Worm (Caenorhabditis elegans) whole organism, L1 larva: ENCODE measurements around the gene F58F9.8.

Source experiments
- Y116A8C.19 ChIP-seq: sonication (generic microtip); optimal IDR thresholded peaks from 2 replicates; lab custom pipeline; 2016; ENCODE audit warnings: missing compliant biosample characterization, missing genetic modification characterization, borderline replicate concordance
- ceh-8 ChIP-seq: fragments of 200-800 bp; sonication (Bioruptor generic); optimal IDR thresholded peaks from 2 replicates; lab custom pipeline; 2018; ENCODE audit warnings: mild to moderate bottlenecking, missing genetic modification characterization, moderate library complexity, missing compliant biosample characterization
- dsc-1 ChIP-seq: sonication (generic microtip); optimal IDR thresholded peaks from 2 replicates; lab custom pipeline; 2016; ENCODE audit warnings: mild to moderate bottlenecking, missing genetic modification characterization, missing compliant biosample characterization
- egl-13 ChIP-seq: sonication (generic microtip); optimal IDR thresholded peaks from 2 replicates; lab custom pipeline; 2016; ENCODE audit warnings: missing genotype, missing genetic modification reagents, missing genetic modification characterization, missing compliant biosample characterization
- egl-27 ChIP-seq, 2 experiments: fragments of 150-350 bp in 1 of 2; sonication (generic microtip); optimal IDR thresholded peaks; 3 replicates each; lab custom pipeline; 2017 to 2018; ENCODE audit warnings: missing biosample characterization in 2 of 2, missing genetic modification characterization in 2 of 2, missing genetic modification reagents in 2 of 2
- elt-3 ChIP-seq, 6 experiments: fragments of 150-350 bp in 1 of 6; sonication (generic microtip); optimal IDR thresholded peaks; 2 replicates each; lab custom pipeline; 2017 to 2018; ENCODE audit warnings: missing biosample characterization in 6 of 6, missing genetic modification characterization in 6 of 6, inconsistent platforms in 1 of 6
- ets-5 ChIP-seq: fragments of 200-800 bp; sonication (Bioruptor generic); IDR thresholded peaks from 2 replicates; pipeline ENCODE4 v1.3.6; 2022; ENCODE audit warnings: missing genetic modification characterization, missing compliant biosample characterization
- fkh-10 ChIP-seq: sonication (generic microtip); optimal IDR thresholded peaks from 2 replicates; lab custom pipeline; 2017; ENCODE audit warnings: missing biosample characterization, missing genetic modification reagents, missing genetic modification characterization
- fkh-8 ChIP-seq: sonication (generic microtip); optimal IDR thresholded peaks from 2 replicates; lab custom pipeline; 2016; ENCODE audit warnings: mild to moderate bottlenecking, missing genetic modification characterization, missing compliant biosample characterization
- fos-1 ChIP-seq: fragments of 150-350 bp; optimal IDR thresholded peaks from 2 replicates; lab custom pipeline; 2014; ENCODE audit warnings: missing biosample characterization, missing genetic modification characterization
- grh-1 ChIP-seq: fragments of 200-800 bp; sonication (Bioruptor generic); IDR thresholded peaks from 2 replicates; pipeline ENCODE4 v1.3.6; 2022; ENCODE audit warnings: missing genetic modification reagents, missing genetic modification characterization, missing compliant biosample characterization
- hlh-4 ChIP-seq: sonication (generic microtip); optimal IDR thresholded peaks from 2 replicates; lab custom pipeline; 2016; ENCODE audit warnings: mild to moderate bottlenecking, missing genetic modification characterization, missing compliant biosample characterization
- lin-15B ChIP-seq: fragments of 150-350 bp; sonication (generic microtip); optimal IDR thresholded peaks from 3 replicates; lab custom pipeline; 2014; ENCODE audit warnings: missing biosample characterization, missing genetic modification characterization
- lin-35 ChIP-seq, 2 experiments: fragments of 150-350 bp; optimal IDR thresholded peaks; 2 replicates each; lab custom pipeline; 2014; ENCODE audit warnings: missing biosample characterization in 2 of 2, missing genetic modification characterization in 2 of 2, missing genetic modification reagents in 2 of 2
- lsy-2 ChIP-seq, 2 experiments: fragments of 150-350 bp; optimal IDR thresholded peaks; 2 replicates each; lab custom pipeline; 2014; ENCODE audit warnings: missing biosample characterization in 2 of 2, missing genetic modification characterization in 2 of 2
- mab-9 ChIP-seq: fragments of 200-800 bp; sonication (Bioruptor generic); IDR thresholded peaks from 2 replicates; pipeline ENCODE4 v1.3.6; 2022; ENCODE audit warnings: missing genetic modification reagents, missing genetic modification characterization, missing compliant biosample characterization
- mep-1 ChIP-seq: fragments of 150-350 bp; optimal IDR thresholded peaks from 2 replicates; lab custom pipeline; 2014; ENCODE audit warnings: missing biosample characterization, missing genetic modification characterization
- nhr-11 ChIP-seq: fragments of 150-350 bp; optimal IDR thresholded peaks from 2 replicates; lab custom pipeline; 2014; ENCODE audit warnings: missing biosample characterization, missing genetic modification characterization
- nhr-12 ChIP-seq: sonication (generic microtip); optimal IDR thresholded peaks from 2 replicates; lab custom pipeline; 2017; ENCODE audit warnings: missing biosample characterization, missing genetic modification characterization
- nhr-20 ChIP-seq: sonication (generic microtip); optimal IDR thresholded peaks from 2 replicates; lab custom pipeline; 2016; ENCODE audit warnings: mild to moderate bottlenecking, missing genetic modification characterization, missing compliant biosample characterization
- nhr-28 ChIP-seq: fragments of 150-350 bp; optimal IDR thresholded peaks from 2 replicates; lab custom pipeline; 2014; ENCODE audit warnings: missing biosample characterization, missing genetic modification characterization
- nhr-76 ChIP-seq: sonication (generic microtip); optimal IDR thresholded peaks from 2 replicates; lab custom pipeline; 2017; ENCODE audit warnings: missing biosample characterization, missing genetic modification characterization
- nhr-77 ChIP-seq: fragments of 150-350 bp; optimal IDR thresholded peaks from 2 replicates; lab custom pipeline; 2014; ENCODE audit warnings: missing biosample characterization, missing genetic modification characterization
- rnt-1 ChIP-seq: sonication (generic microtip); optimal IDR thresholded peaks from 2 replicates; lab custom pipeline; 2016; ENCODE audit warnings: mild to moderate bottlenecking, missing genetic modification characterization, moderate library complexity, missing compliant biosample characterization
- skn-1 ChIP-seq: fragments of 150-350 bp; optimal IDR thresholded peaks from 2 replicates; lab custom pipeline; 2014; ENCODE audit warnings: missing biosample characterization, missing genetic modification characterization
- snu-23 ChIP-seq: sonication (generic microtip); optimal IDR thresholded peaks from 2 replicates; lab custom pipeline; 2016; ENCODE audit warnings: missing genetic modification characterization, missing compliant biosample characterization
- sox-4 ChIP-seq: sonication (generic microtip); optimal IDR thresholded peaks from 2 replicates; lab custom pipeline; 2016; ENCODE audit warnings: missing genetic modification characterization, missing compliant biosample characterization
- sptf-1 ChIP-seq: fragments of 150-350 bp; optimal IDR thresholded peaks from 2 replicates; lab custom pipeline; 2014; ENCODE audit warnings: missing biosample characterization, missing genetic modification characterization
- swsn-7 ChIP-seq: sonication (generic microtip); optimal IDR thresholded peaks from 2 replicates; lab custom pipeline; 2016; ENCODE audit warnings: missing genetic modification characterization, missing compliant biosample characterization
- unc-62 ChIP-seq: fragments of 150-350 bp; optimal IDR thresholded peaks from 2 replicates; lab custom pipeline; 2014; ENCODE audit warnings: missing biosample characterization, missing genetic modification reagents, missing genetic modification characterization
- vab-15 ChIP-seq: sonication (generic microtip); optimal IDR thresholded peaks from 2 replicates; lab custom pipeline; 2017; ENCODE audit warnings: missing genotype, mild to moderate bottlenecking, missing genetic modification characterization, missing compliant biosample characterization
- xbp-1 ChIP-seq: sonication (generic microtip); optimal IDR thresholded peaks from 2 replicates; lab custom pipeline; 2016; ENCODE audit warnings: missing genetic modification characterization, missing compliant biosample characterization
- zag-1 ChIP-seq: fragments of 150-350 bp; optimal IDR thresholded peaks from 2 replicates; lab custom pipeline; 2014; ENCODE audit warnings: missing biosample characterization, missing genetic modification characterization

F58F9.8 gene

ce11 chrIV:6279392-6279791 lies 41.4 kb downstream of the F58F9.8 start, which contains the start of gene sams-5:
Gene sams-5 (minus strand): TSS chrIV:6279522.
- TF ChIP-seq lin-35 (GFP tag; optimal IDR thresholded peaks at IDR 0.05; lab: Kevin White, UChicago): no peak
- no peak for TF ChIP-seq nhr-12 (tag; lab: Kevin White, UChicago)
- TF ChIP-seq unc-62: no peak
- TF ChIP-seq mep-1 (tag; lab: Kevin White, UChicago): no peak
- no peak for TF ChIP-seq swsn-7 (tag; lab: Kevin White, UChicago)
- TF ChIP-seq xbp-1: no peak
- no peak for TF ChIP-seq nhr-76
- TF ChIP-seq vab-15 (tag; lab: Kevin White, UChicago): no peak
- TF ChIP-seq grh-1 (GFP tag; lab: Robert Waterston, UW): no peak
- TF ChIP-seq ceh-8 (GFP tag; lab: Kevin White, UChicago): no peak
- TF ChIP-seq rnt-1 (tag; lab: Kevin White, UChicago): no peak
- TF ChIP-seq fkh-10: no peak
- TF ChIP-seq elt-3 (tag; optimal IDR thresholded peaks at IDR 0.05; lab: Kevin White, UChicago): no peak
- no peak for TF ChIP-seq fos-1 (tag; lab: Kevin White, UChicago)
- TF ChIP-seq nhr-77 (tag; lab: Kevin White, UChicago): no peak
- no peak for TF ChIP-seq lsy-2 (tag; optimal IDR thresholded peaks at IDR 0.05; lab: Kevin White, UChicago)
- TF ChIP-seq mab-9 (GFP tag; lab: Robert Waterston, UW): no peak
- no peak for TF ChIP-seq skn-1 (tag; lab: Kevin White, UChicago)

- TF ChIP-seq Y116A8C.19 (tag; lab: Kevin White, UChicago) (no peak), dsc-1 (tag; lab: Kevin White, UChicago) (no peak), egl-13 (tag; lab: Kevin White, UChicago) (no peak), swsn-7 (tag; lab: Kevin White, UChicago) (no peak), hlh-4 (tag; lab: Kevin White, UChicago) (no peak), nhr-11 (tag; lab: Kevin White, UChicago) (no peak), lin-15B (no peak), sptf-1 (no peak), egl-27 (tag; optimal IDR thresholded peaks at IDR 0.05; lab: Kevin White, UChicago) (no peak), snu-23 (GFP tag; lab: Kevin White, UChicago) (no peak), nhr-28 (no peak), fkh-10 (no peak), fkh-8 (no peak), ets-5 (no peak), grh-1 (GFP tag; lab: Robert Waterston, UW) (no peak)
- TF ChIP-seq, all 84 proteins: peak for 0
These were observed 44.2 kb downstream of the F58F9.8 start, which contains the start of gene srv-32 for ce11 chrIV:6282143-6282542. Gene srv-32 (minus strand): TSS chrIV:6282243.

- TF ChIP-seq zag-1 (tag; lab: Kevin White, UChicago) (no peak), nhr-28 (no peak), nhr-20 (tag; lab: Kevin White, UChicago) (no peak), sox-4 (tag; lab: Kevin White, UChicago) (no peak)
These were observed 46.3 kb downstream of the F58F9.8 start, which contains the start of gene ops-1 for ce11 chrIV:6284277-6284676. Gene ops-1 (minus strand): TSS chrIV:6284377.
